Worm (Caenorhabditis elegans) whole organism, late embryonic: ENCODE measurements around the gene Y55F3BL.6.

Experiments
- C08G9.2 ChIP-seq: sonication (generic microtip); optimal IDR thresholded peaks from 2 replicates; lab custom pipeline; 2016; ENCODE audit warnings: mild to moderate bottlenecking, missing genetic modification characterization, moderate library complexity, missing compliant biosample characterization
- C38D4.7 ChIP-seq: fragments of 200-800 bp; sonication (Bioruptor generic); optimal IDR thresholded peaks from 2 replicates; lab custom pipeline; 2018; ENCODE audit warnings: mild to moderate bottlenecking, missing genetic modification characterization, moderate library complexity, missing compliant biosample characterization
- F13H6.1 ChIP-seq: sonication (generic microtip); optimal IDR thresholded peaks from 2 replicates; lab custom pipeline; 2016; ENCODE audit warnings: missing genetic modification characterization, missing compliant biosample characterization
- K09A11.1 ChIP-seq: sonication (generic microtip); optimal IDR thresholded peaks from 2 replicates; lab custom pipeline; 2017; ENCODE audit warnings: antibody characterized with exemption, mild to moderate bottlenecking, missing genetic modification characterization, missing compliant biosample characterization; ENCODE audit not compliant: insufficient read depth
- ahr-1 ChIP-seq: sonication (generic microtip); optimal IDR thresholded peaks from 2 replicates; lab custom pipeline; 2016; ENCODE audit warnings: missing genetic modification characterization, missing compliant biosample characterization
- ceh-14 ChIP-seq: sonication (generic microtip); optimal IDR thresholded peaks from 2 replicates; lab custom pipeline; 2016; ENCODE audit warnings: missing genotype, missing genetic modification characterization, missing compliant biosample characterization
- ceh-18 ChIP-seq: sonication (generic microtip); optimal IDR thresholded peaks from 2 replicates; lab custom pipeline; 2016; ENCODE audit warnings: missing genetic modification characterization, missing compliant biosample characterization
- ceh-2 ChIP-seq: sonication (generic microtip); optimal IDR thresholded peaks from 2 replicates; lab custom pipeline; 2016; ENCODE audit warnings: missing genotype, missing genetic modification characterization, missing compliant biosample characterization
- ceh-22 ChIP-seq: sonication (generic microtip); optimal IDR thresholded peaks from 2 replicates; lab custom pipeline; 2017; ENCODE audit warnings: missing biosample characterization, missing genetic modification characterization
- ceh-24 ChIP-seq: sonication (generic microtip); optimal IDR thresholded peaks from 2 replicates; lab custom pipeline; 2016; ENCODE audit warnings: mild to moderate bottlenecking, missing genetic modification characterization, missing compliant biosample characterization
- ceh-31 ChIP-seq: sonication (generic microtip); optimal IDR thresholded peaks from 2 replicates; lab custom pipeline; 2016; ENCODE audit warnings: missing genetic modification characterization, missing compliant biosample characterization
- ceh-34 ChIP-seq: sonication (generic microtip); optimal IDR thresholded peaks from 2 replicates; lab custom pipeline; 2016; ENCODE audit warnings: mild to moderate bottlenecking, missing genetic modification characterization, missing compliant biosample characterization
- ceh-48 ChIP-seq: sonication (generic microtip); optimal IDR thresholded peaks from 2 replicates; lab custom pipeline; 2016; ENCODE audit warnings: missing genetic modification characterization, inconsistent platforms, missing compliant biosample characterization
- ceh-6 ChIP-seq: fragments of 200-800 bp; sonication (Bioruptor generic); optimal IDR thresholded peaks from 2 replicates; lab custom pipeline; 2018; ENCODE audit warnings: mild to moderate bottlenecking, missing genetic modification characterization, missing compliant biosample characterization
- dmd-4 ChIP-seq: sonication (generic microtip); optimal IDR thresholded peaks from 2 replicates; lab custom pipeline; 2016; ENCODE audit warnings: borderline replicate concordance, missing genetic modification characterization, missing compliant biosample characterization
- dve-1 ChIP-seq: sonication (generic microtip); optimal IDR thresholded peaks from 2 replicates; lab custom pipeline; 2017; ENCODE audit warnings: antibody characterized with exemption, mild to moderate bottlenecking, missing genetic modification characterization, missing compliant biosample characterization
- elt-2 ChIP-seq: sonication (generic microtip); optimal IDR thresholded peaks from 2 replicates; lab custom pipeline; 2016; ENCODE audit warnings: missing genetic modification reagents, missing genetic modification characterization, missing compliant biosample characterization
- fax-1 ChIP-seq: sonication (generic microtip); optimal IDR thresholded peaks from 2 replicates; lab custom pipeline; 2016; ENCODE audit warnings: missing genotype, missing genetic modification characterization, missing compliant biosample characterization
- fkh-10 ChIP-seq: fragments of 150-350 bp; optimal IDR thresholded peaks from 2 replicates; lab custom pipeline; 2014; ENCODE audit warnings: missing biosample characterization, missing genetic modification reagents, missing genetic modification characterization
- hlh-13 ChIP-seq: fragments of 200-800 bp; sonication (Bioruptor generic); optimal IDR thresholded peaks from 2 replicates; lab custom pipeline; 2018; ENCODE audit warnings: mild to moderate bottlenecking, missing genetic modification characterization, missing compliant biosample characterization
- hlh-6 ChIP-seq: sonication (generic microtip); optimal IDR thresholded peaks from 2 replicates; lab custom pipeline; 2016; ENCODE audit warnings: missing genotype, missing genetic modification characterization, missing compliant biosample characterization
- hlh-8 ChIP-seq: sonication (generic microtip); optimal IDR thresholded peaks from 2 replicates; lab custom pipeline; 2016; ENCODE audit warnings: missing genotype, missing genetic modification characterization, missing compliant biosample characterization
- lim-6 ChIP-seq: sonication (generic microtip); optimal IDR thresholded peaks from 2 replicates; lab custom pipeline; 2016; ENCODE audit warnings: missing genetic modification characterization, missing compliant biosample characterization
- lin-11 ChIP-seq: fragments of 200-800 bp; sonication (Bioruptor generic); optimal IDR thresholded peaks from 2 replicates; lab custom pipeline; 2018; ENCODE audit warnings: mild to moderate bottlenecking, missing genetic modification characterization, missing compliant biosample characterization
- madf-2 ChIP-seq: sonication (generic microtip); optimal IDR thresholded peaks from 2 replicates; lab custom pipeline; 2017; ENCODE audit warnings: missing genetic modification characterization, missing compliant biosample characterization
- mec-3 ChIP-seq: sonication (generic microtip); optimal IDR thresholded peaks from 2 replicates; lab custom pipeline; 2016; ENCODE audit warnings: borderline replicate concordance, missing genetic modification characterization, missing compliant biosample characterization
- nfya-1 ChIP-seq: sonication (generic microtip); optimal IDR thresholded peaks from 2 replicates; lab custom pipeline; 2017; ENCODE audit warnings: missing genetic modification characterization, mild to moderate bottlenecking, missing compliant biosample characterization, antibody characterized with exemption, moderate library complexity
- nhr-232 ChIP-seq: sonication (generic microtip); optimal IDR thresholded peaks from 2 replicates; lab custom pipeline; 2016; ENCODE audit warnings: missing genetic modification characterization, missing compliant biosample characterization
- npax-4 ChIP-seq: sonication (generic microtip); optimal IDR thresholded peaks from 2 replicates; lab custom pipeline; 2016; ENCODE audit warnings: missing genetic modification characterization, missing compliant biosample characterization
- odd-2 ChIP-seq: sonication (generic microtip); optimal IDR thresholded peaks from 2 replicates; lab custom pipeline; 2017; ENCODE audit warnings: antibody characterized with exemption, mild to moderate bottlenecking, missing genetic modification characterization, missing compliant biosample characterization
- pax-1 ChIP-seq: fragments of 150-350 bp; optimal IDR thresholded peaks from 2 replicates; lab custom pipeline; 2014; ENCODE audit warnings: missing biosample characterization, missing genetic modification characterization
- pha-4 ChIP-seq: fragments of 150-350 bp; optimal IDR thresholded peaks from 2 replicates; lab custom pipeline; 2018; ENCODE audit warnings: missing biosample characterization, missing genetic modification reagents, missing genetic modification characterization
- pqm-1 ChIP-seq: sonication (generic microtip); optimal IDR thresholded peaks from 2 replicates; lab custom pipeline; 2016; ENCODE audit warnings: missing genetic modification characterization, missing compliant biosample characterization
- ref-2 ChIP-seq: sonication (generic microtip); optimal IDR thresholded peaks from 2 replicates; lab custom pipeline; 2016; ENCODE audit warnings: missing genetic modification characterization, missing compliant biosample characterization
- rnt-1 ChIP-seq: sonication (generic microtip); optimal IDR thresholded peaks from 2 replicates; lab custom pipeline; 2016; ENCODE audit warnings: missing genetic modification characterization, missing compliant biosample characterization
- sdc-2 ChIP-seq: sonication (generic microtip); optimal IDR thresholded peaks from 2 replicates; lab custom pipeline; 2016; ENCODE audit warnings: missing genotype, missing genetic modification characterization, missing compliant biosample characterization
- sox-2 ChIP-seq: fragments of 200-800 bp; sonication (Bioruptor generic); IDR thresholded peaks from 2 replicates; pipeline ENCODE4 v1.3.6; 2022; ENCODE audit warnings: missing genetic modification reagents, missing genetic modification characterization, missing compliant biosample characterization
- syd-9 ChIP-seq: sonication (generic microtip); optimal IDR thresholded peaks from 2 replicates; lab custom pipeline; 2016; ENCODE audit warnings: mild to moderate bottlenecking, missing genetic modification characterization, moderate library complexity, missing compliant biosample characterization
- tbx-2 ChIP-seq: sonication (generic microtip); optimal IDR thresholded peaks from 2 replicates; lab custom pipeline; 2016; ENCODE audit warnings: missing genetic modification characterization, missing compliant biosample characterization
- ttx-3 ChIP-seq: sonication (generic microtip); optimal IDR thresholded peaks from 2 replicates; lab custom pipeline; 2016; ENCODE audit warnings: missing genetic modification reagents, missing genetic modification characterization, missing compliant biosample characterization
- unc-86 ChIP-seq: sonication (generic microtip); optimal IDR thresholded peaks from 2 replicates; lab custom pipeline; 2016; ENCODE audit warnings: missing genetic modification characterization, missing compliant biosample characterization
- zip-5 ChIP-seq: sonication (generic microtip); optimal IDR thresholded peaks from 2 replicates; lab custom pipeline; 2016; ENCODE audit warnings: missing genetic modification characterization, missing compliant biosample characterization
- ztf-16 ChIP-seq: sonication (generic microtip); optimal IDR thresholded peaks from 2 replicates; lab custom pipeline; 2017; ENCODE audit warnings: missing genetic modification characterization, missing compliant biosample characterization

Y55F3BL.6 gene

DNA sequence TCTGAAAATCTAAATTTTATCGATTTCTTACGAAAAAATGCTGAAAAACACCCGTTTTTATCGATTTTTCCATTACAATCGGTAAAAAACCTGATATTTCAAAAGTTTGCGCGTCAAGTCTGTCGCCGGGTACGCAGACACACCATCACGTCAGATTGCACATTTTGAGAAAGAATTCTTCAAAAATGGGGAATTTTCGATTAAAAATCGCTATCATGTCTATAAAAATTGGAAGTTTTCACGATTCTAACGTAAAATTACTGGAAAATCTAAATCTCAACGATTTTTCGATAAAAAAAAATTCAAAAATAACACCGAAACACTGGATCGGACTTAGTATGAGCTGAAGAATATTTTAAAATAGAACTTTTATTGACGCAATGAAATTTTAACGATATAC, 12.6 kb downstream of the Y55F3BL.6 start, which contains the start of gene F56B3.4:
Gene F56B3.4, minus strand, starts transcription at position 1 of the 400 bp plus-strand sequence.
- TF ChIP-seq C08G9.2 (tag; lab: Kevin White, UChicago) (no peak), lim-6 (tag; lab: Kevin White, UChicago) (no peak), zip-5 (tag; lab: Kevin White, UChicago) (no peak), ceh-22 (tag; lab: Kevin White, UChicago) (no peak), tbx-2 (tag; lab: Kevin White, UChicago) (no peak), rnt-1 (no peak), ceh-6 (GFP tag; lab: Kevin White, UChicago) (no peak), ztf-16 (tag; lab: Kevin White, UChicago) (no peak), syd-9 (tag; lab: Kevin White, UChicago) (no peak), mec-3 (no peak), ceh-34 (no peak), ceh-24 (no peak), madf-2 (tag; lab: Kevin White, UChicago) (no peak), fkh-10 (GFP tag; lab: Kevin White, UChicago) (no peak), unc-86 (tag; lab: Kevin White, UChicago) (no peak), hlh-8 (tag; lab: Kevin White, UChicago) (no peak), hlh-13 (GFP tag; lab: Kevin White, UChicago) (no peak), ceh-31 (tag; lab: Kevin White, UChicago) (no peak), fax-1 (tag; lab: Kevin White, UChicago) (no peak)

- no peak for TF ChIP-seq ceh-18 (tag; lab: Kevin White, UChicago)
- TF ChIP-seq ztf-16 (tag; lab: Kevin White, UChicago) = no peak
- no peak for TF ChIP-seq pax-1 (tag; lab: Kevin White, UChicago)
- TF ChIP-seq rnt-1 = no peak
- no peak for TF ChIP-seq ceh-2
- no peak for TF ChIP-seq npax-4 (tag; lab: Kevin White, UChicago)
- no peak for TF ChIP-seq pha-4 (tag; lab: Kevin White, UChicago)
Measured at ce11 chrIV:787755-788154, 19.1 kb downstream of the Y55F3BL.6 start, which contains the start of gene F56B3.6. F56B3.6 (plus strand) TSS chrIV:788055.

DNA sequence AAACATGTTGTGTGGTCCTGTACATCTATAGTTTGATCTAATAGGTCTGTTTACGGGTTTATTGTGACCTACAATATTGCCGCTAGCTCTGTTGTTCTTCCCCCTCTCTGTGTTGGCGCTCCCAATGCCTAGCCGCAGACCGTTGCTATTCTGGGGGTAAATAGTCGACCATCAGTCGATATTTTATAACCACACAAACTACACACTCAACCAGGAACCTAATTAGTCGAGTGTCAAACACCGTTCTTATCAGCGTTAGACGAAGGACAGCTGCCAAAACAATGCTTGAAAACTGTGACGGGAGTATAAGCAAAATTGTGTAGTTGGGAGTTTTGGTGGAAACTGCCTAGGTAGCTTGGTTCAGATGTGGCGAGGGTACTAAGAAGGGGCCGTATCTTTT, 24.5 kb downstream of the Y55F3BL.6 start:
- TF ChIP-seq zip-5 (tag; lab: Kevin White, UChicago) (no peak), dve-1 (no peak), K09A11.1 (no peak), ceh-48 (tag; lab: Kevin White, UChicago) (no peak), ceh-2 (no peak), hlh-13 (GFP tag; lab: Kevin White, UChicago) (no peak), sdc-2 (tag; lab: Kevin White, UChicago) (no peak), mec-3 (no peak), odd-2 (tag; lab: Kevin White, UChicago) (no peak), C08G9.2 (tag; lab: Kevin White, UChicago) (no peak), lin-11 (no peak), F13H6.1 (tag; lab: Kevin White, UChicago) (no peak), ref-2 (tag; lab: Kevin White, UChicago) (no peak), dmd-4 (no peak), nhr-232 (tag; lab: Kevin White, UChicago) (no peak), hlh-6 (tag; lab: Kevin White, UChicago) (no peak)

DNA sequence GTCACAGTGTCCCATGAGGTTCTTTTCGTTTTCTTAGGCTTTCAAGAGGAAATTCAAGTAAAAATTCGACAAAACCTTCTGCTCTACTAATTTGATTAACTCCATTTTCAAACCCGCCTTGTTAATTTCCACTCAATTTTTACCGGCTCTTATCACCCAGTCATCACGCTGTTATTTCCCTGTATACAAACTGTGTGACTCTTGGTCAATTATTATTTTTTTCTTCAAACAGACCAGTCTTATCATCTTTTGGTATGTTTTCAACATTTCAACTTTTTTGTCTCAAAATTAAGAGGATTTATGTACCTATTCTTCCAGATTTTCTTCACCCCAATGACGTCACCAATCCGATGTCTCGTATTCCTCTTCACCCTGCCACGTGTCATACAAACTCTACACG, 28.4 kb downstream of the Y55F3BL.6 start, which contains the start of gene ugt-52:
Gene ugt-52, plus strand, starts transcription at position 301 of the 400 bp plus-strand sequence.
- TF ChIP-seq ceh-6 (GFP tag; lab: Kevin White, UChicago) (no peak), nfya-1 (tag; lab: Kevin White, UChicago) (no peak), ztf-16 (tag; lab: Kevin White, UChicago) (no peak), fkh-10 (GFP tag; lab: Kevin White, UChicago) (no peak), elt-2 (no peak), C38D4.7 (GFP tag; lab: Kevin White, UChicago) (no peak), ceh-48 (tag; lab: Kevin White, UChicago) (no peak), ahr-1 (no peak), ceh-22 (tag; lab: Kevin White, UChicago) (no peak), ceh-34 (no peak), pqm-1 (no peak), dmd-4 (no peak), madf-2 (tag; lab: Kevin White, UChicago) (no peak), ref-2 (tag; lab: Kevin White, UChicago) (no peak), sox-2 (no peak), ceh-14 (tag; lab: Kevin White, UChicago) (no peak), ttx-3 (tag; lab: Kevin White, UChicago) (no peak)
